Worm (Caenorhabditis elegans) whole organism, late embryonic: ENCODE data around the gene srv-34.

Experiments used
- C08G9.2 ChIP-seq: sonication (generic microtip); optimal IDR thresholded peaks from 2 replicates; lab custom pipeline; 2016; ENCODE audit warnings: mild to moderate bottlenecking, missing genetic modification characterization, moderate library complexity, missing compliant biosample characterization
- C38D4.7 ChIP-seq: fragments of 200-800 bp; sonication (Bioruptor generic); optimal IDR thresholded peaks from 2 replicates; lab custom pipeline; 2018; ENCODE audit warnings: mild to moderate bottlenecking, missing genetic modification characterization, moderate library complexity, missing compliant biosample characterization
- F13H6.1 ChIP-seq: sonication (generic microtip); optimal IDR thresholded peaks from 2 replicates; lab custom pipeline; 2016; ENCODE audit warnings: missing genetic modification characterization, missing compliant biosample characterization
- K02D7.2 ChIP-seq: sonication (generic microtip); optimal IDR thresholded peaks from 2 replicates; lab custom pipeline; 2017; ENCODE audit warnings: mild to moderate bottlenecking, missing genetic modification characterization, missing compliant biosample characterization
- Y22D7AL.16 ChIP-seq: sonication (generic microtip); optimal IDR thresholded peaks from 2 replicates; lab custom pipeline; 2016; ENCODE audit warnings: missing genetic modification characterization, missing compliant biosample characterization
- ceh-18 ChIP-seq: sonication (generic microtip); optimal IDR thresholded peaks from 2 replicates; lab custom pipeline; 2016; ENCODE audit warnings: missing genetic modification characterization, missing compliant biosample characterization
- ceh-19 ChIP-seq: fragments of 200-800 bp; sonication (Bioruptor generic); optimal IDR thresholded peaks from 2 replicates; lab custom pipeline; 2018; ENCODE audit warnings: mild to moderate bottlenecking, missing genetic modification characterization, missing compliant biosample characterization
- ceh-22 ChIP-seq: sonication (generic microtip); optimal IDR thresholded peaks from 2 replicates; lab custom pipeline; 2017; ENCODE audit warnings: missing biosample characterization, missing genetic modification characterization
- ceh-24 ChIP-seq: sonication (generic microtip); optimal IDR thresholded peaks from 2 replicates; lab custom pipeline; 2016; ENCODE audit warnings: mild to moderate bottlenecking, missing genetic modification characterization, missing compliant biosample characterization
- ceh-30 ChIP-seq: fragments of 150-350 bp; optimal IDR thresholded peaks from 2 replicates; lab custom pipeline; 2014; ENCODE audit warnings: missing biosample characterization, missing genetic modification characterization
- ceh-31 ChIP-seq: sonication (generic microtip); optimal IDR thresholded peaks from 2 replicates; lab custom pipeline; 2016; ENCODE audit warnings: missing genetic modification characterization, missing compliant biosample characterization
- ceh-34 ChIP-seq: sonication (generic microtip); optimal IDR thresholded peaks from 2 replicates; lab custom pipeline; 2016; ENCODE audit warnings: mild to moderate bottlenecking, missing genetic modification characterization, missing compliant biosample characterization
- ceh-45 ChIP-seq: fragments of 200-800 bp; sonication (Bioruptor generic); IDR thresholded peaks from 2 replicates; pipeline ENCODE4 v1.3.6; 2022; ENCODE audit warnings: missing genetic modification reagents, missing genetic modification characterization, missing compliant biosample characterization
- ceh-48 ChIP-seq: sonication (generic microtip); optimal IDR thresholded peaks from 2 replicates; lab custom pipeline; 2016; ENCODE audit warnings: missing genetic modification characterization, inconsistent platforms, missing compliant biosample characterization
- ceh-6 ChIP-seq: fragments of 200-800 bp; sonication (Bioruptor generic); optimal IDR thresholded peaks from 2 replicates; lab custom pipeline; 2018; ENCODE audit warnings: mild to moderate bottlenecking, missing genetic modification characterization, missing compliant biosample characterization
- ceh-9 ChIP-seq: sonication (generic microtip); optimal IDR thresholded peaks from 2 replicates; lab custom pipeline; 2016; ENCODE audit warnings: mild to moderate bottlenecking, missing genetic modification characterization, inconsistent platforms, missing compliant biosample characterization
- che-1 ChIP-seq: sonication (generic microtip); optimal IDR thresholded peaks from 2 replicates; lab custom pipeline; 2016; ENCODE audit warnings: mild to moderate bottlenecking, missing genetic modification characterization, missing compliant biosample characterization
- dmd-4 ChIP-seq: sonication (generic microtip); optimal IDR thresholded peaks from 2 replicates; lab custom pipeline; 2016; ENCODE audit warnings: borderline replicate concordance, missing genetic modification characterization, missing compliant biosample characterization
- eyg-1 ChIP-seq: sonication (generic microtip); optimal IDR thresholded peaks from 2 replicates; lab custom pipeline; 2016; ENCODE audit warnings: missing genotype, missing genetic modification characterization, missing compliant biosample characterization
- fax-1 ChIP-seq: sonication (generic microtip); optimal IDR thresholded peaks from 2 replicates; lab custom pipeline; 2016; ENCODE audit warnings: missing genotype, missing genetic modification characterization, missing compliant biosample characterization
- fkh-6 ChIP-seq: sonication (generic microtip); optimal IDR thresholded peaks from 2 replicates; lab custom pipeline; 2016; ENCODE audit warnings: missing genetic modification characterization, missing compliant biosample characterization
- gmeb-2 ChIP-seq: sonication (generic microtip); optimal IDR thresholded peaks from 2 replicates; lab custom pipeline; 2016; ENCODE audit warnings: missing genetic modification characterization, inconsistent platforms, missing compliant biosample characterization
- hlh-13 ChIP-seq: fragments of 200-800 bp; sonication (Bioruptor generic); optimal IDR thresholded peaks from 2 replicates; lab custom pipeline; 2018; ENCODE audit warnings: mild to moderate bottlenecking, missing genetic modification characterization, missing compliant biosample characterization
- hlh-30 ChIP-seq: sonication (generic microtip); optimal IDR thresholded peaks from 2 replicates; lab custom pipeline; 2017; ENCODE audit warnings: antibody characterized with exemption, missing genetic modification characterization, missing compliant biosample characterization; ENCODE audit not compliant: insufficient read depth
- hlh-8 ChIP-seq: sonication (generic microtip); optimal IDR thresholded peaks from 2 replicates; lab custom pipeline; 2016; ENCODE audit warnings: missing genotype, missing genetic modification characterization, missing compliant biosample characterization
- mec-3 ChIP-seq: sonication (generic microtip); optimal IDR thresholded peaks from 2 replicates; lab custom pipeline; 2016; ENCODE audit warnings: borderline replicate concordance, missing genetic modification characterization, missing compliant biosample characterization
- nhr-11 ChIP-seq: fragments of 150-350 bp; optimal IDR thresholded peaks from 2 replicates; lab custom pipeline; 2014; ENCODE audit warnings: missing biosample characterization, missing genetic modification characterization
- odd-2 ChIP-seq: sonication (generic microtip); optimal IDR thresholded peaks from 2 replicates; lab custom pipeline; 2017; ENCODE audit warnings: antibody characterized with exemption, mild to moderate bottlenecking, missing genetic modification characterization, missing compliant biosample characterization
- pat-9 ChIP-seq: fragments of 200-800 bp; sonication (Bioruptor generic); optimal IDR thresholded peaks from 2 replicates; lab custom pipeline; 2018; ENCODE audit warnings: mild to moderate bottlenecking, missing genetic modification characterization, moderate library complexity, missing compliant biosample characterization
- pax-1 ChIP-seq: fragments of 150-350 bp; optimal IDR thresholded peaks from 2 replicates; lab custom pipeline; 2014; ENCODE audit warnings: missing biosample characterization, missing genetic modification characterization
- pqm-1 ChIP-seq: sonication (generic microtip); optimal IDR thresholded peaks from 2 replicates; lab custom pipeline; 2016; ENCODE audit warnings: missing genetic modification characterization, missing compliant biosample characterization
- pros-1 ChIP-seq: fragments of 150-350 bp; optimal IDR thresholded peaks from 2 replicates; lab custom pipeline; 2014; ENCODE audit warnings: missing biosample characterization, missing genetic modification reagents, missing genetic modification characterization
- ref-2 ChIP-seq: sonication (generic microtip); optimal IDR thresholded peaks from 2 replicates; lab custom pipeline; 2016; ENCODE audit warnings: missing genetic modification characterization, missing compliant biosample characterization
- rnt-1 ChIP-seq: sonication (generic microtip); optimal IDR thresholded peaks from 2 replicates; lab custom pipeline; 2016; ENCODE audit warnings: missing genetic modification characterization, missing compliant biosample characterization
- tbx-7 ChIP-seq: sonication (generic microtip); optimal IDR thresholded peaks from 2 replicates; lab custom pipeline; 2016; ENCODE audit warnings: missing genotype, missing genetic modification characterization, missing compliant biosample characterization
- unc-42 ChIP-seq: sonication (generic microtip); optimal IDR thresholded peaks from 2 replicates; lab custom pipeline; 2016; ENCODE audit warnings: missing genotype, missing genetic modification characterization, missing compliant biosample characterization
- unc-55 ChIP-seq: sonication (generic microtip); optimal IDR thresholded peaks from 2 replicates; lab custom pipeline; 2017; ENCODE audit warnings: missing biosample characterization, missing genetic modification reagents, missing genetic modification characterization
- ztf-16 ChIP-seq: sonication (generic microtip); optimal IDR thresholded peaks from 2 replicates; lab custom pipeline; 2017; ENCODE audit warnings: missing genetic modification characterization, missing compliant biosample characterization

srv-34 gene

DNA sequence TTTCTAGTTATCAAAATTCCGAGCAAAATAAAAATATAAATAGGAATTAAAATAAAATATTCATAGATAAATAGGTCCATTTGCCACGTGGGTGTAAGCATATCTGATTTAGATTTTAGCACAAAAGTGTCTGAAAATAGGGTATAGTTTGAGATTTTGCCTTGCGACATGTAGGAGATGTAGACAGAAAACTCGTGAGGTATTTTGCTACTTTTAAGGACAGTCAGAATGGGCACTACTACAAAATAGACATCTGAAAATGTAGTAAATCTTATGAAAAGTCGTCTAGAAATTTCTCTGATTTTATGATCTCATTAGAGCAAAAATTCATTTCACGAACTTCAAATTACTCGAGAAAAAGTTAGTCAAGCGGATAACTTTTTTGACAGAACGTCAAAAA, at the start of gene srv-34:
TSS of gene srv-34 (minus strand) at position 101 of the 400 bp plus-strand sequence.
- TF ChIP-seq ceh-31 (tag; lab: Kevin White, UChicago) (no peak), nhr-11 (tag; lab: Kevin White, UChicago) (no peak), odd-2 (tag; lab: Kevin White, UChicago) (no peak), ceh-6 (GFP tag; lab: Kevin White, UChicago) (no peak), hlh-30 (tag; lab: Kevin White, UChicago) (no peak), pqm-1 (tag; lab: Kevin White, UChicago) (no peak), C08G9.2 (tag; lab: Kevin White, UChicago) (no peak), Y22D7AL.16 (tag; lab: Kevin White, UChicago) (no peak)

DNA sequence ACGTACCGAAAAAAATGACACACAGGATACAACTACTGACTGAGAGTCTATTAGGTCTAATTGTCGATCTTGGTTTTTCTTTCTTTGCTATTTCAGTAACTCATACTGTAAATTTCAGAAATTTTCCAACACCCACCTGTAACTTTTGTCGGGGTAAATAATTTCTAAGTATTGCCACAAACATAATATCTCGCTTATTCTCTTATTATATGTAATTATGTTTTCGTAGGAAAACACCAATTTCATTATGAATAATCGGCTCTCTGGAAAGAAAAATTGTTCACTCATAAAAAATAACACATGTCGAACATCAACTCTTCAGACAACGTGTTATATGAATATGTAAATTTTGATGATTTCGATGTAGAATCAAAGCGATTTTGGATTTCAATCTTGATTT, 46.1 kb upstream of the srv-34 start, which contains the start of gene srw-48:
TSS of gene srw-48 (plus strand) at position 301 of the 400 bp plus-strand sequence.
- TF ChIP-seq pros-1 (tag; lab: Kevin White, UChicago) (no peak), ceh-22 (tag; lab: Kevin White, UChicago) (no peak), odd-2 (tag; lab: Kevin White, UChicago) (no peak), unc-55 (GFP tag; lab: Kevin White, UChicago) (no peak)

DNA sequence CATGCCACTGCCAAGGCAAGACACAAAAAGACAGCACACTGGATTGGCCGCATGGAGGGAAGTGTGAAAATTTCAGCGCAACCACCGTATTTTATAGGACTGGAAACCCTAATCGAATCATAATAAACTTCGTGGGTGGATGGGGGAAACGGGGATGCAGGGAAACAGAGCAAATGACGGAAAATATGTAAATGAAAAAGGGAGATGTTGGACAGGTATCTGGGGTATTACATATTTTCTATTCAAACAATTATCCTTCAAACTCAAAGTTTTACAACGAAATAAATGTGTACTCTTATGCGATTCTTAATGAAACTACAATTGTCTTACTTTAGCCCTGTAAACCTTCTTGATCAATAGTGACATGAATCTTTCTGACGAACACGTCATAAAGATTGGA, 45.2 kb upstream of the srv-34 start, which contains the start of gene F26D2.16:
TSS of gene F26D2.16 (minus strand) at position 101 of the 400 bp plus-strand sequence.
- TF ChIP-seq ceh-34 (tag; lab: Kevin White, UChicago) (no peak), pax-1 (tag; lab: Kevin White, UChicago) (no peak)

DNA sequence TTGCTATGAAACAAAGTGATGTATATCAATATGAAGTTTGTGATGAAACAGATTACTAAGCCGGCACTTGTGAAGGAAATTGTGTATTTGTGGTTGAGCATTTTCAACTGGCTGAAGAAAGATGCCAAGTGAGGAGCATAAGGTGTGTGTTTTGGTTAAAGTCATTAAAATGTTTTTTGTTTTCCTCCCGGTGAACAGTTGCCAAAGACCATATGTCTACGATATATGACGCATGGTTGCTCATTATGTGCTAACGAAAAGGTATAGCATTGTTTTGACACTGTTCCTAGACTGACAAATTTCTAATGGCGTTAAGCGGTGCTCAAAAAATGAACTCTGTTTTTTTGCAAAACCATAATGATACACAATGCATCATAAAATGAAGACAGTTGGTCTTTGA, 42.4 kb upstream of the srv-34 start, which contains the start of gene str-55:
TSS of gene str-55 (minus strand) at position 101 of the 400 bp plus-strand sequence.
- TF ChIP-seq F13H6.1 (tag; lab: Kevin White, UChicago) (no peak), ceh-30 (tag; lab: Kevin White, UChicago) (no peak), C08G9.2 (tag; lab: Kevin White, UChicago) (no peak), hlh-13 (no peak), che-1 (no peak), eyg-1 (tag; lab: Kevin White, UChicago) (no peak)

DNA sequence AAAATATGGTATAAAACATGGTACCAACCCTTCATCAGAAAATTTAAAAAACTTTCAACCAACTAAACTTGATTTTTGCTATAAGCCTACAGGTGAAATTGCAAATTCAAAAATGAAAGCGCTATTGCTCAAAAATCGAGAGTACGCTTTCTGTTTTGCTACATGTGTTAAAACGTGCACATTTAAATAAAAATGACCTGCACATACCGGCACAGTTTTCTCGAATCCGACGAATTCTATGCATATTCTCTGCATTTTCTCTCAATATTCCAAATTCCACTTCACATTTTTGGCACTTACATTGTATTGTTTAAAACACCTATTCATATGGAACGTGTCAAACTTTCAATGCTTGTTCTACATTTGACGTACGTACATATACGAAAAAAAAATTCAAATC, 35.9 kb upstream of the srv-34 start, which contains the start of gene srh-145:
TSS of gene srh-145 (plus strand) at position 193 of the 400 bp plus-strand sequence.
- no peak for TF ChIP-seq ceh-9 (tag; lab: Kevin White, UChicago)
- no peak for TF ChIP-seq dmd-4 (tag; lab: Kevin White, UChicago)
- TF ChIP-seq ceh-19 (GFP tag; lab: Kevin White, UChicago): no peak
- TF ChIP-seq ztf-16 (tag; lab: Kevin White, UChicago): no peak
- TF ChIP-seq tbx-7: no peak
- no peak for TF ChIP-seq ceh-6 (GFP tag; lab: Kevin White, UChicago)
- no peak for TF ChIP-seq pros-1 (tag; lab: Kevin White, UChicago)
- TF ChIP-seq gmeb-2 (tag; lab: Kevin White, UChicago): no peak
- no peak for TF ChIP-seq ceh-34 (tag; lab: Kevin White, UChicago)
- TF ChIP-seq hlh-8 (tag; lab: Kevin White, UChicago): no peak
- no peak for TF ChIP-seq unc-42 (tag; lab: Kevin White, UChicago)

DNA sequence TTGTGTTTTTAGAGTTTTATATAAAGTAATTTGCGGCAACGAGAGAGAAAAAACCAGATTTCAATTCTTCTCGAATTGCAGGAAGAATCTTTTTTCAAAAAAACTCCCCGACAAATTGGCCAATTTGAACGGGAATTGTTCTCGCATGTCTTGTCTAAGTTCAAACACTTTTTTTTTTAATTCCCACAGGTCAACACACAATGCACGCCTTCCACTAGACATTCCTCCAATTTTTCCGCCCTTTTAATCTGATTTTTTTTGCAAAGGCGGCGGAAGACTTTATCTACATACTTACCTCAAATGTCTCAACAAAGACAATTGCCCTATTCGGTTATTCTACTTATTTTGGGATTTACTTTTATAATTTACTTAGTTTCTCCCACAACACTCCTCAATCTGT, 33.1 kb upstream of the srv-34 start, which contains the start of gene F26D2.3:
TSS of gene F26D2.3 (plus strand) at position 301 of the 400 bp plus-strand sequence.
- TF ChIP-seq odd-2 (tag; lab: Kevin White, UChicago) (no peak), C38D4.7 (GFP tag; lab: Kevin White, UChicago) (no peak), ref-2 (tag; lab: Kevin White, UChicago) (no peak), ceh-45 (GFP tag; lab: Robert Waterston, UW) (no peak), mec-3 (tag; lab: Kevin White, UChicago) (no peak), ceh-6 (GFP tag; lab: Kevin White, UChicago) (no peak), ceh-18 (no peak), K02D7.2 (tag; lab: Kevin White, UChicago) (no peak), ceh-34 (tag; lab: Kevin White, UChicago) (no peak), ceh-24 (tag; lab: Kevin White, UChicago) (no peak), fkh-6 (tag; lab: Kevin White, UChicago) (no peak), rnt-1 (no peak), ceh-48 (no peak), pat-9 (tag; lab: Kevin White, UChicago) (no peak), fax-1 (tag; lab: Kevin White, UChicago) (no peak)
